Worm (Caenorhabditis elegans): Measurements from ENCODE around the gene mom-1.

The mom-1 gene

DNA sequence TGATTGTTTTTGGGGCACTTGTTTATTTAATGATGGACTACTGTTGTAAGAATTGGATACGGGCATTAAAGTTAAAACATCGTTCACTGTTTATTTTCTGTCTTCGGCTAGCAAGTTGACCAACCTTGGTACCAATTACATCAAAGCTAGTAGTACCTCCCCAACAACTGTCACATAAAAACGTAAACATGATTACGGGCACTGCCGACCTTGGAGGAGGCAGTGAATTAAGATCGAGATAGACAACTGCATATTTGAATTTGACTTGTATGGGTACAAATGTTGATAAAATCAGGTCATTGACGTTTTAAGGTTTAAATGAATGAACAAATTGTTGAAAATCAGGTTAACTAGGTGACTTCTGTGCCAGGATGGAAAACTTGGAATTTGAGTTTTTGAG is 15.7 kb upstream of the mom-1 start:
- TF ChIP-seq unc-39 (tag; optimal IDR thresholded peaks at IDR 0.05), result no peak
- TF ChIP-seq elt-1 (tag; optimal IDR thresholded peaks at IDR 0.05), result peak; percentile 24
- TF ChIP-seq crh-2 (tag; optimal IDR thresholded peaks at IDR 0.05), result peak; percentile 31
- no peak for TF ChIP-seq zag-1 (tag; optimal IDR thresholded peaks at IDR 0.05)
- no peak for TF ChIP-seq ztf-4 (tag; optimal IDR thresholded peaks at IDR 0.05)
- TF ChIP-seq ceh-16 (tag; optimal IDR thresholded peaks at IDR 0.05), result peak; percentile 83
- peak; percentile 1 for TF ChIP-seq sma-3 (GFP tag; optimal IDR thresholded peaks at IDR 0.05)
- TF ChIP-seq sma-9 (GFP tag; optimal IDR thresholded peaks at IDR 0.05), result peak; percentile 62
- no peak for TF ChIP-seq sma-9 (tag; optimal IDR thresholded peaks at IDR 0.05)
- TF ChIP-seq nhr-25 (tag; optimal IDR thresholded peaks at IDR 0.05), result peak; percentile 70
- TF ChIP-seq nhr-12 (tag; optimal IDR thresholded peaks at IDR 0.05), result no peak

DNA sequence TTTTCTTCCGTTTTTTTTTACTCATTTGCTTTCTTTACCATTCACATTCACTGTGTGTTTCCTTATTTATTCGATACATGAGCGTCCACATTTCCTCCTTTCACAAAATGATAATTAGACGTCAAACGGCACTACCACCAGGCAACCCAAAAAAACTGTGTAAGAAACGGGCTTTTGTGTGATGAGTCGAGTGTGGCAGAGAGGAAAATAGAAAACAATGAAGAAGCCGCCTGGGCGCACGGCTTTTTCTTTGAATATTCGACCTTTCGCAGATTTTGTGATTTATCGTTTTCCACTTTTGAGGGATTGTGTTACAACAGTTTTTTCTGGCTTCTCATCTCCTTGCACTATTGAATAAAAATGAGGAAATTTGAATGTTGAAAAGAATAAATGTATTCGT is 14.6 kb upstream of the mom-1 start:
- TF ChIP-seq nhr-25 (tag; optimal IDR thresholded peaks at IDR 0.05), result peak; percentile 52
- no peak for TF ChIP-seq nhr-237 (tag; optimal IDR thresholded peaks at IDR 0.05)

DNA sequence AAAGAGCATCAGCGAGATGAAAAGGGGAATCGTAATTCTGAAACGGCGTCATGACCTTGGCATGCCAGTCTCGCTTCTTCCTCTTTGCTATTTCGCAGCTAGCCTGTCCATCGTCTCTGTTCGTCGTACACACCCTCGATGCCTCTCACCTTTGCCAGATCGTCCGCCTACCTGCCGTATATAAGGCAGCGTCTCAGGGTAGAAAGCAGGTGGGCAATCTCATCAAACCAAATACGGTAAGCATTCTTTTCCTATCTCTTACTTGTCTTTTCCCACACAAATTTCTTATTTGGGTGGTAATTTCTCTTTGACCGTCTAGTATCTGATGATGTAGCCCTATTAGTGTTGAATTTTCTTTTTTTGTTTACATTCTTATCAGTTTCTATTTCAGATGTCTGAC is 13.3 kb upstream of the mom-1 start, which contains the start of gene col-166:
TSS of gene col-166 (plus strand) at position 392 of the 400 bp plus-strand sequence.
- TF ChIP-seq unc-55 (GFP tag; optimal IDR thresholded peaks at IDR 0.05), result no peak
- no peak for TF ChIP-seq elt-1 (tag; optimal IDR thresholded peaks at IDR 0.05)
- no peak for TF ChIP-seq ztf-1 (GFP tag; conservative IDR thresholded peaks at IDR 0.05)
- TF ChIP-seq ztf-11 (tag; optimal IDR thresholded peaks at IDR 0.05), result no peak
- TF ChIP-seq mab-5 (tag; optimal IDR thresholded peaks at IDR 0.05), result no peak
- TF ChIP-seq nhr-10 (tag; optimal IDR thresholded peaks at IDR 0.05), result no peak
- no peak for TF ChIP-seq aly-2 (tag; optimal IDR thresholded peaks at IDR 0.05)
- TF ChIP-seq unc-62 (GFP tag; optimal IDR thresholded peaks at IDR 0.05), result no peak
- TF ChIP-seq ceh-82 (tag; optimal IDR thresholded peaks at IDR 0.05), result no peak
- TF ChIP-seq ama-1 (optimal IDR thresholded peaks at IDR 0.05), result peak; percentile 94
- TF ChIP-seq crh-2 (tag; optimal IDR thresholded peaks at IDR 0.05), result peak; percentile 16
- no peak for TF ChIP-seq skn-1 (tag; optimal IDR thresholded peaks at IDR 0.05)
- TF ChIP-seq elt-3 (tag; optimal IDR thresholded peaks at IDR 0.05), result no peak
- TF ChIP-seq Y55F3AM.14 (GFP tag; optimal IDR thresholded peaks at IDR 0.05), result no peak
- peak; percentile 30 for TF ChIP-seq blmp-1 (tag; optimal IDR thresholded peaks at IDR 0.05; ENCODE audit: insufficient read depth)
- TF ChIP-seq ceh-16 (tag; optimal IDR thresholded peaks at IDR 0.05), result no peak
- no peak for TF ChIP-seq egl-27 (tag; optimal IDR thresholded peaks at IDR 0.05)
- no peak for TF ChIP-seq lin-39 (tag; optimal IDR thresholded peaks at IDR 0.05)
- TF ChIP-seq lin-13 (GFP tag; optimal IDR thresholded peaks at IDR 0.05), result peak; percentile 17
- no peak for TF ChIP-seq dmd-4 (tag; optimal IDR thresholded peaks at IDR 0.05)
- TF ChIP-seq unc-39 (tag; optimal IDR thresholded peaks at IDR 0.05), result no peak
- no peak for TF ChIP-seq lsy-2 (tag; optimal IDR thresholded peaks at IDR 0.05)
- TF ChIP-seq fos-1 (tag; optimal IDR thresholded peaks at IDR 0.05), result no peak
- TF ChIP-seq ztf-4 (tag; optimal IDR thresholded peaks at IDR 0.05), result no peak
- peak; percentile 60 for TF ChIP-seq nhr-25 (tag; optimal IDR thresholded peaks at IDR 0.05)
- TF ChIP-seq ZK546.5 (tag; optimal IDR thresholded peaks at IDR 0.05), result no peak
- no peak for TF ChIP-seq lin-11 (tag; optimal IDR thresholded peaks at IDR 0.05)
- peak; percentile 59 for TF ChIP-seq sma-3 (GFP tag; optimal IDR thresholded peaks at IDR 0.05)
- no peak for TF ChIP-seq C34F6.9 (tag; optimal IDR thresholded peaks at IDR 0.05)
- peak; percentile 38 for TF ChIP-seq sma-9 (GFP tag; optimal IDR thresholded peaks at IDR 0.05)
- no peak for TF ChIP-seq sma-9 (tag; optimal IDR thresholded peaks at IDR 0.05)
- no peak for TF ChIP-seq alr-1 (tag; optimal IDR thresholded peaks at IDR 0.05)
- no peak for TF ChIP-seq mdl-1 (tag; optimal IDR thresholded peaks at IDR 0.05)
- no peak for TF ChIP-seq zag-1 (tag; optimal IDR thresholded peaks at IDR 0.05)
- no peak for TF ChIP-seq F13H6.1 (tag; optimal IDR thresholded peaks at IDR 0.05)

DNA sequence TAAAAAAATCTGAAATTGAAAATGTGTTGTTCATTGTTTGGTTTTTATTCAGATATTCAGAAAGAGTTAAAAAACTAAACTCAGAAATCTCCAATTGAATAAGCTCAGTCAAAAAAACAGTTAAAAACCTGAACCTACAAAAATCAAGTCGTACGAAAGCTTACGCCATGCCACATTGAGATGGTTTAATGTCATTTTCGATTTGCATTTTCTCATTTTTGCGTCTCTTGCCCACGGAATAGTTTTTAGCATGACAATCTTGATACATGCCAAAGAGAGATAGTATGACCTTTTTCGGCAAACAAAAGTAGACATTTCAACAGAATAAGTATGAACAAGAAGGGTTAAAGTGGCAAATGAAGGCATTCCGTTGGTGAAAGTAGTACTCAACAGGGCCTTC is 11.9 kb upstream of the mom-1 start:
- TF ChIP-seq mdl-1 (tag; optimal IDR thresholded peaks at IDR 0.05), result no peak
- TF ChIP-seq crh-2 (tag; optimal IDR thresholded peaks at IDR 0.05), result peak; percentile 45
- TF ChIP-seq unc-39 (tag; optimal IDR thresholded peaks at IDR 0.05), result no peak
- TF ChIP-seq blmp-1 (tag; optimal IDR thresholded peaks at IDR 0.05; ENCODE audit: insufficient read depth), result peak; percentile 16
- no peak for TF ChIP-seq ZK546.5 (tag; optimal IDR thresholded peaks at IDR 0.05)
- TF ChIP-seq unc-55 (GFP tag; optimal IDR thresholded peaks at IDR 0.05), result no peak
- TF ChIP-seq lin-13 (GFP tag; optimal IDR thresholded peaks at IDR 0.05), result peak; percentile 8
- peak; percentile 79 for TF ChIP-seq nhr-25 (tag; optimal IDR thresholded peaks at IDR 0.05)
- TF ChIP-seq mab-5 (tag; optimal IDR thresholded peaks at IDR 0.05), result no peak
- no peak for TF ChIP-seq nhr-10 (tag; optimal IDR thresholded peaks at IDR 0.05)
- TF ChIP-seq zag-1 (tag; optimal IDR thresholded peaks at IDR 0.05), result no peak
- TF ChIP-seq R02D3.7 (tag; optimal IDR thresholded peaks at IDR 0.05), result no peak
- no peak for TF ChIP-seq ztf-1 (GFP tag; conservative IDR thresholded peaks at IDR 0.05)
- no peak for TF ChIP-seq sem-4 (tag; optimal IDR thresholded peaks at IDR 0.05)
- TF ChIP-seq nhr-77 (tag; optimal IDR thresholded peaks at IDR 0.05), result no peak
- TF ChIP-seq alr-1 (tag; optimal IDR thresholded peaks at IDR 0.05), result no peak
- no peak for TF ChIP-seq dmd-4 (tag; optimal IDR thresholded peaks at IDR 0.05)
- TF ChIP-seq nhr-129 (tag; optimal IDR thresholded peaks at IDR 0.05), result no peak
- TF ChIP-seq ama-1 (optimal IDR thresholded peaks at IDR 0.05), result peak; percentile 60
- TF ChIP-seq gmeb-1 (tag; optimal IDR thresholded peaks at IDR 0.05), result no peak
- TF ChIP-seq elt-3 (tag; optimal IDR thresholded peaks at IDR 0.05), result no peak
- no peak for TF ChIP-seq ceh-16 (tag; optimal IDR thresholded peaks at IDR 0.05)
- no peak for TF ChIP-seq snpc-4 (tag; optimal IDR thresholded peaks at IDR 0.05)
- TF ChIP-seq nhr-23 (tag; optimal IDR thresholded peaks at IDR 0.05), result no peak
- no peak for TF ChIP-seq nhr-11 (tag; optimal IDR thresholded peaks at IDR 0.05)
- TF ChIP-seq nhr-6 (tag; optimal IDR thresholded peaks at IDR 0.05), result peak; percentile 57
- TF ChIP-seq fos-1 (tag; optimal IDR thresholded peaks at IDR 0.05), result no peak
- no peak for TF ChIP-seq nhr-12 (tag; optimal IDR thresholded peaks at IDR 0.05)
- no peak for TF ChIP-seq nhr-21 (tag; optimal IDR thresholded peaks at IDR 0.05)
